Fruit fly (Drosophila melanogaster): ENCODE results near the gene pch2.

Gene pch2

DNA sequence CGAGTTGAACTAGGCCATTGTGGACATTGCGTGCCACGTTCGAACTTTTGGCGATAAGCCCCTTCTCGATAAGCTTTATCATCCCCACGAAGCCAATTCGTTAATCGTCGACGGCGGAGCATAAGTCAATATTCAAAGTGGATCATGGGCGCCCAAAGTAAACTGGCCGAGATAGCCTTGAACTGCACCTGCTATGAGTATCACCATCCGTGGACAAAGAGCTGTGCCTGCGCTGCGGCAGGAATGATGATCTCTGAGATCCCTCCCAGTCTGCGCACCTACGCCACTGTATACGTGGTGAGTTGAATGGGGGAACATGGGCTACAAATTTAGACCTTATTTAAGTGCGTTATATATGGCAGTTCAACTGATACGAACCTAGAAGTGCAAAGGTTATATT is 37.3 kb downstream of the pch2 start (continued):
- TF ChIP-seq sens-2 (GFP tag; IDR thresholded peaks at IDR 0.05) (0 out of 2 replicates have a peak, but pooled peaks have one; percentile 15), CG8478 (optimal IDR thresholded peaks at IDR 0.05) (no peak), HHEX (GFP tag; optimal IDR thresholded peaks at IDR 0.05) (peak; percentile 33), sqz (GFP tag; optimal IDR thresholded peaks at IDR 0.05) (no peak), Six4 (GFP tag; optimal IDR thresholded peaks at IDR 0.05) (no peak), hth (optimal IDR thresholded peaks at IDR 0.05) (no peak), knrl (GFP tag; IDR thresholded peaks at IDR 0.05; ENCODE audit: partially characterized antibody) (no peak), al (GFP tag; IDR thresholded peaks at IDR 0.05) (no peak), cato (GFP tag; optimal IDR thresholded peaks at IDR 0.05; ENCODE audit: borderline replicate concordance) (no peak), CG10147 (GFP tag; optimal IDR thresholded peaks at IDR 0.05) (no peak), Oli (tag; optimal IDR thresholded peaks at IDR 0.05) (no peak), zfh2 (GFP tag; optimal IDR thresholded peaks at IDR 0.05) (peak; percentile 61), org-1 (GFP tag; optimal IDR thresholded peaks at IDR 0.05) (peak; percentile 7), CG15601 (tag; optimal IDR thresholded peaks at IDR 0.05) (no peak), Atf6 (GFP tag; IDR thresholded peaks at IDR 0.05) (peak; percentile 42; the same call in 1 of the 2 replicates), CG4820 (GFP tag; optimal IDR thresholded peaks at IDR 0.05) (no peak), CG16813 (GFP tag; IDR thresholded peaks at IDR 0.05; ENCODE audit: partially characterized antibody) (no peak), en (GFP tag; optimal IDR thresholded peaks at IDR 0.05) (no peak), CG7372 (GFP tag; IDR thresholded peaks at IDR 0.05) (0 out of 2 replicates have a peak, but pooled peaks have one; percentile 22), CG18476 (GFP tag; optimal IDR thresholded peaks at IDR 0.05) (no peak), CG8281 (tag; optimal IDR thresholded peaks at IDR 0.05) (no peak), Bgb (GFP tag; IDR thresholded peaks at IDR 0.05; ENCODE audit: partially characterized antibody) (no peak), tio (GFP tag; optimal IDR thresholded peaks at IDR 0.05) (no peak), dati (GFP tag; IDR thresholded peaks at IDR 0.05) (no peak), ro (GFP tag; IDR thresholded peaks at IDR 0.05) (no peak), CG17328 (GFP tag; IDR thresholded peaks at IDR 0.05) (no peak), Sry-δ (GFP tag; optimal IDR thresholded peaks at IDR 0.05) (no peak), CG1832 (GFP tag; optimal IDR thresholded peaks at IDR 0.05) (no peak), dmrt99B (tag; optimal IDR thresholded peaks at IDR 0.05) (peak; percentile 30), slp2 (GFP tag; optimal IDR thresholded peaks at IDR 0.05) (no peak), CG34376 (GFP tag; optimal IDR thresholded peaks at IDR 0.05) (no peak), CG6813 (GFP tag; optimal IDR thresholded peaks at IDR 0.05) (no peak), Doc2 (GFP tag; IDR thresholded peaks at IDR 0.05) (no peak), CG15696 (tag; optimal IDR thresholded peaks at IDR 0.05) (no peak), CG12391 (tag; optimal IDR thresholded peaks at IDR 0.05) (no peak), jumu (GFP tag; optimal IDR thresholded peaks at IDR 0.05) (no peak), CG31441 (GFP tag; IDR thresholded peaks at IDR 0.05) (no peak), CG31224 (GFP tag; IDR thresholded peaks at IDR 0.05) (0 out of 2 replicates have a peak, but pooled peaks have one; percentile 18), tna (GFP tag; IDR thresholded peaks at IDR 0.05; ENCODE audit: partially characterized antibody) (no peak), gem (tag; optimal IDR thresholded peaks at IDR 0.05) (peak; percentile 43), sr (GFP tag; IDR thresholded peaks at IDR 0.05) (0 out of 3 replicates have a peak, but pooled peaks have one; percentile 11)

DNA sequence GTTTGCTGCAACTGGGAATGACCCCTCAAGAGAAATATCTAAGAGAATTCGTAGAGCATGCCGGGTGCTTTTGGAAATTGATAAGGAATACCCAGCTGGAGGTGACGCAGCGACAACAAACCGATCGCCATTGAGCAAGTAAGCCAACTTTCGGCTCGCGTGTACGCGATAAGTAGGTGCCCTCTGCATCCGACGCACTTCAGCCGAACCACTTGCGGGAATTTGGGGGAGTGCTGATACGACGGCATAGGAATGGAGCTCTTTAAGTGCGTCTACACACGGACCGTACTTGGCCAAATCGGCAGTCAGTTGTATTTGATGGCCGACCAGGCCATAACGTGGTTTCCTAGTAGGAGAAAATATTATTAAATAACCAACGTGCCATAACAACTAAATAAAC is 37.9 kb downstream of the pch2 start, which contains the start of gene CG31259:
Gene CG31259 (plus strand): TSS at position 277 of the 400 bp plus-strand sequence.
- TF ChIP-seq zfh1 (GFP tag; IDR thresholded peaks at IDR 0.05) (no peak), stc (GFP tag; IDR thresholded peaks at IDR 0.05) (peak; percentile 12; the same call in 1 of the 2 replicates), dati (GFP tag; IDR thresholded peaks at IDR 0.05) (no peak), Dfd (GFP tag; optimal IDR thresholded peaks at IDR 0.05) (no peak), sug (tag; optimal IDR thresholded peaks at IDR 0.05) (peak; percentile 86), CG12769 (tag; optimal IDR thresholded peaks at IDR 0.05) (peak; percentile 87), amos (GFP tag; IDR thresholded peaks at IDR 0.05; ENCODE audit: partially characterized antibody) (no peak), tll (GFP tag; optimal IDR thresholded peaks at IDR 0.05) (no peak), CG15479 (GFP tag; optimal IDR thresholded peaks at IDR 0.05) (no peak), insv (GFP tag; optimal IDR thresholded peaks at IDR 0.05) (no peak), CG18619 (GFP tag; optimal IDR thresholded peaks at IDR 0.05) (no peak), sima (GFP tag; optimal IDR thresholded peaks at IDR 0.05) (no peak), CG10543 (GFP tag; optimal IDR thresholded peaks at IDR 0.05) (peak; percentile 1), C15 (GFP tag; IDR thresholded peaks at IDR 0.05) (no peak)

Measured in whole organism, embryonic.